Worm (Caenorhabditis elegans) whole organism, late embryonic: ENCODE results near the gene T04C4.3.

ENCODE experiments used
- ceh-14 ChIP-seq: sonication (generic microtip); optimal IDR thresholded peaks from 2 replicates; lab custom pipeline; 2016; ENCODE audit warnings: missing genotype, missing genetic modification characterization, missing compliant biosample characterization
- ets-4 ChIP-seq: sonication (generic microtip); optimal IDR thresholded peaks from 2 replicates; lab custom pipeline; 2016; ENCODE audit warnings: missing genetic modification characterization, missing compliant biosample characterization
- eyg-1 ChIP-seq: sonication (generic microtip); optimal IDR thresholded peaks from 2 replicates; lab custom pipeline; 2016; ENCODE audit warnings: missing genotype, missing genetic modification characterization, missing compliant biosample characterization
- fkh-10 ChIP-seq: fragments of 150-350 bp; optimal IDR thresholded peaks from 2 replicates; lab custom pipeline; 2014; ENCODE audit warnings: missing biosample characterization, missing genetic modification reagents, missing genetic modification characterization
- hlh-30 ChIP-seq: sonication (generic microtip); optimal IDR thresholded peaks from 2 replicates; lab custom pipeline; 2017; ENCODE audit warnings: antibody characterized with exemption, missing genetic modification characterization, missing compliant biosample characterization; ENCODE audit not compliant: insufficient read depth
- lim-6 ChIP-seq: sonication (generic microtip); optimal IDR thresholded peaks from 2 replicates; lab custom pipeline; 2016; ENCODE audit warnings: missing genetic modification characterization, missing compliant biosample characterization
- nhr-11 ChIP-seq: fragments of 150-350 bp; optimal IDR thresholded peaks from 2 replicates; lab custom pipeline; 2014; ENCODE audit warnings: missing biosample characterization, missing genetic modification characterization
- nhr-232 ChIP-seq: sonication (generic microtip); optimal IDR thresholded peaks from 2 replicates; lab custom pipeline; 2016; ENCODE audit warnings: missing genetic modification characterization, missing compliant biosample characterization
- pha-2 ChIP-seq: sonication (generic microtip); optimal IDR thresholded peaks from 2 replicates; lab custom pipeline; 2017; ENCODE audit warnings: mild to moderate bottlenecking, missing genetic modification characterization, missing compliant biosample characterization
- pha-4 ChIP-seq: fragments of 150-350 bp; optimal IDR thresholded peaks from 2 replicates; lab custom pipeline; 2018; ENCODE audit warnings: missing biosample characterization, missing genetic modification reagents, missing genetic modification characterization
- unc-55 ChIP-seq: sonication (generic microtip); optimal IDR thresholded peaks from 2 replicates; lab custom pipeline; 2017; ENCODE audit warnings: missing biosample characterization, missing genetic modification reagents, missing genetic modification characterization

- peak; percentile 27 for TF ChIP-seq eyg-1
- TF ChIP-seq ets-4 (tag; lab: Kevin White, UChicago), result peak; percentile 49
- TF ChIP-seq lim-6 (tag; lab: Kevin White, UChicago), result no peak
- no peak for TF ChIP-seq nhr-11 (tag; lab: Kevin White, UChicago)
- TF ChIP-seq pha-2 (tag; lab: Kevin White, UChicago), result peak; percentile 43
- TF ChIP-seq unc-55 (GFP tag; lab: Kevin White, UChicago), result peak; percentile 95
- no peak for TF ChIP-seq nhr-232 (tag; lab: Kevin White, UChicago)
- no peak for TF ChIP-seq fkh-10 (GFP tag; lab: Kevin White, UChicago)
- no peak for TF ChIP-seq pha-4 (tag; lab: Kevin White, UChicago)
- TF ChIP-seq hlh-30 (tag; lab: Kevin White, UChicago), result peak; percentile 98
- TF ChIP-seq ceh-14 (tag; lab: Kevin White, UChicago), result peak; percentile 79
Measured at ce11 chrIV:2219334-2219755, 2.7 kb upstream of the T04C4.3 start.
